Fruit fly (Drosophila melanogaster) whole organism, embryonic: ENCODE measurements around the gene CG5435.

Experiments
- Bgb ChIP-seq: fragments of 200-800 bp; sonication (Bioruptor generic); IDR thresholded peaks from 2 replicates; pipeline ENCODE4 v1.3.6; 2022; ENCODE audit warnings: missing biosample characterization, missing genetic modification characterization; ENCODE audit not compliant: partially characterized antibody
- CG1024 ChIP-seq: fragments of 200-800 bp; sonication (Bioruptor generic); IDR thresholded peaks from 2 replicates; pipeline ENCODE4 v1.3.6; 2022; ENCODE audit warnings: missing biosample characterization, missing genetic modification characterization
- CG11247 ChIP-seq: fragments of 200-800 bp; sonication (Bioruptor generic); IDR thresholded peaks from 2 replicates; pipeline ENCODE4 v1.3.6; 2022; ENCODE audit warnings: missing biosample characterization, missing genetic modification characterization
- CG11723 ChIP-seq: fragments of 200-800 bp; sonication (Bioruptor generic); optimal IDR thresholded peaks from 2 replicates; lab custom pipeline; 2017; ENCODE audit warnings: missing biosample characterization, mild to moderate bottlenecking, missing genetic modification characterization
- CG12236 ChIP-seq: fragments of 200-800 bp; sonication (Bioruptor generic); optimal IDR thresholded peaks from 2 replicates; lab custom pipeline; 2016; ENCODE audit warnings: missing biosample characterization, missing genetic modification characterization
- CG12391 ChIP-seq: fragments of 200-800 bp; sonication (Bioruptor generic); optimal IDR thresholded peaks from 3 replicates; lab custom pipeline; 2018; ENCODE audit warnings: missing biosample characterization, mild to moderate bottlenecking, missing genetic modification characterization, moderate library complexity
- CG13296 ChIP-seq: fragments of 200-800 bp; sonication (Bioruptor generic); optimal IDR thresholded peaks from 3 replicates; lab custom pipeline; 2018; ENCODE audit warnings: missing biosample characterization, mild to moderate bottlenecking, missing genetic modification characterization
- CG14667 ChIP-seq: fragments of 200-800 bp; sonication (Bioruptor generic); IDR thresholded peaks from 2 replicates; pipeline ENCODE4 v1.3.6; 2022; ENCODE audit warnings: missing biosample characterization, missing genetic modification characterization
- CG15479 ChIP-seq: fragments of 200-800 bp; sonication (Bioruptor generic); optimal IDR thresholded peaks from 3 replicates; lab custom pipeline; 2019; ENCODE audit warnings: missing biosample characterization, mild to moderate bottlenecking, missing genetic modification characterization, moderate library complexity
- CG18476 ChIP-seq: fragments of 200-800 bp; sonication (Bioruptor generic); optimal IDR thresholded peaks from 2 replicates; lab custom pipeline; 2016; ENCODE audit warnings: missing biosample characterization, mild to moderate bottlenecking, missing genetic modification characterization
- CG2116 ChIP-seq: fragments of 200-800 bp; sonication (Bioruptor generic); optimal IDR thresholded peaks from 3 replicates; lab custom pipeline; 2018; ENCODE audit warnings: missing biosample characterization, mild to moderate bottlenecking, missing genetic modification characterization
- CG2712 ChIP-seq: fragments of 200-800 bp; optimal IDR thresholded peaks from 3 replicates; lab custom pipeline; 2019; ENCODE audit warnings: missing biosample characterization, mild to moderate bottlenecking, missing genetic modification characterization, moderate library complexity
- CG30403 ChIP-seq: fragments of 200-800 bp; sonication (Bioruptor generic); optimal IDR thresholded peaks from 3 replicates; lab custom pipeline; 2016; ENCODE audit warnings: missing biosample characterization, missing genetic modification characterization
- CG3065 ChIP-seq: fragments of 200-800 bp; sonication (Bioruptor generic); optimal IDR thresholded peaks from 2 replicates; lab custom pipeline; 2016; ENCODE audit warnings: missing biosample characterization, missing genetic modification characterization
- CG31365 ChIP-seq: fragments of 200-800 bp; sonication (Bioruptor generic); optimal IDR thresholded peaks from 2 replicates; lab custom pipeline; 2018; ENCODE audit warnings: missing biosample characterization, mild to moderate bottlenecking, missing genetic modification characterization
- CG6272 ChIP-seq: fragments of 200-800 bp; sonication (Bioruptor generic); IDR thresholded peaks from 2 replicates; pipeline ENCODE4 v1.3.6; 2022; ENCODE audit warnings: missing biosample characterization, missing genetic modification characterization
- CG7839 ChIP-seq: fragments of 200-800 bp; sonication (Bioruptor generic); optimal IDR thresholded peaks from 3 replicates; lab custom pipeline; 2018; ENCODE audit warnings: missing biosample characterization, mild to moderate bottlenecking, missing genetic modification characterization, moderate library complexity
- CG9932 ChIP-seq: fragments of 200-800 bp; sonication (Bioruptor generic); IDR thresholded peaks from 2 replicates; pipeline ENCODE4 v1.3.6; 2022; ENCODE audit warnings: missing biosample characterization, missing genetic modification characterization
- Camta ChIP-seq: fragments of 200-800 bp; sonication (Bioruptor generic); optimal IDR thresholded peaks from 2 replicates; lab custom pipeline; 2016; ENCODE audit warnings: missing biosample characterization, missing genetic modification characterization
- Dad ChIP-seq: fragments of 200-800 bp; sonication (Bioruptor generic); optimal IDR thresholded peaks from 3 replicates; lab custom pipeline; 2016; ENCODE audit warnings: missing biosample characterization, missing genetic modification characterization
- Elba2 ChIP-seq: fragments of 200-800 bp; sonication (Bioruptor generic); optimal IDR thresholded peaks from 3 replicates; lab custom pipeline; 2016; ENCODE audit warnings: missing biosample characterization, missing genetic modification characterization
- Fer2 ChIP-seq: fragments of 200-800 bp; sonication (Bioruptor generic); optimal IDR thresholded peaks from 2 replicates; lab custom pipeline; 2018; ENCODE audit warnings: missing biosample characterization, mild to moderate bottlenecking, missing genetic modification characterization, moderate library complexity
- HHEX ChIP-seq: fragments of 200-800 bp; sonication (Bioruptor generic); optimal IDR thresholded peaks from 3 replicates; lab custom pipeline; 2017; ENCODE audit warnings: missing biosample characterization, mild to moderate bottlenecking, missing genetic modification characterization, missing genetic modification reagents
- HLH4C ChIP-seq: fragments of 200-800 bp; sonication (Bioruptor generic); IDR thresholded peaks from 3 replicates; pipeline ENCODE4 v1.3.6; 2022; ENCODE audit warnings: missing biosample characterization, missing genetic modification characterization; ENCODE audit not compliant: partially characterized antibody
- Hr51 ChIP-seq, 2 experiments: fragments of 200-800 bp; sonication (Bioruptor generic); optimal IDR thresholded peaks; 2 replicates in 1 of 2; 3 replicates in 1 of 2; lab custom pipeline; 2016 to 2018; ENCODE audit warnings: missing biosample characterization in 2 of 2, missing genetic modification characterization in 2 of 2, mild to moderate bottlenecking in 1 of 2, moderate library complexity in 1 of 2
- Lpt ChIP-seq: fragments of >200 bp; optimal IDR thresholded peaks from 2 replicates; lab custom pipeline; 2018; ENCODE audit warnings: missing biosample characterization, missing genetic modification characterization
- Myb ChIP-seq: fragments of 200-800 bp; sonication (Bioruptor generic); optimal IDR thresholded peaks from 2 replicates; lab custom pipeline; 2016; ENCODE audit warnings: missing biosample characterization, missing genetic modification characterization
- NC2α ChIP-seq: fragments of 200-800 bp; sonication (Bioruptor generic); optimal IDR thresholded peaks from 2 replicates; lab custom pipeline; 2016; ENCODE audit warnings: missing biosample characterization, missing genetic modification characterization
- NFAT ChIP-seq: fragments of 200-800 bp; sonication (Bioruptor generic); IDR thresholded peaks from 2 replicates; pipeline ENCODE4 v1.3.6; 2022; ENCODE audit warnings: missing biosample characterization, missing genetic modification characterization
- Sry-β ChIP-seq: fragments of 200-800 bp; sonication (Bioruptor generic); optimal IDR thresholded peaks from 2 replicates; lab custom pipeline; 2018; ENCODE audit warnings: missing biosample characterization, mild to moderate bottlenecking, missing genetic modification characterization, moderate library complexity
- Stat92E ChIP-seq, 3 experiments: fragments of >200 bp in 2 of 3; fragments of 200-800 bp in 1 of 3; sonication (Bioruptor generic) in 1 of 3; optimal IDR thresholded peaks; 2 replicates each; lab custom pipeline; 2017 to 2019; ENCODE audit warnings: missing biosample characterization in 3 of 3, missing genetic modification characterization in 3 of 3, mild to moderate bottlenecking in 1 of 3, moderate library complexity in 1 of 3
- al ChIP-seq: fragments of 200-800 bp; sonication (Bioruptor generic); IDR thresholded peaks from 2 replicates; pipeline ENCODE4 v1.3.6; 2022; ENCODE audit warnings: missing biosample characterization, missing genetic modification characterization
- dmrt99B ChIP-seq: fragments of 200-800 bp; sonication (Bioruptor generic); optimal IDR thresholded peaks from 2 replicates; lab custom pipeline; 2018; ENCODE audit warnings: missing biosample characterization, mild to moderate bottlenecking, missing genetic modification characterization, moderate library complexity
- ems ChIP-seq: fragments of 200-800 bp; sonication (Bioruptor generic); optimal IDR thresholded peaks from 3 replicates; lab custom pipeline; 2016; ENCODE audit warnings: missing biosample characterization, missing genetic modification characterization
- exex ChIP-seq: fragments of 200-800 bp; sonication (Bioruptor generic); optimal IDR thresholded peaks from 4 replicates; lab custom pipeline; 2018; ENCODE audit warnings: missing biosample characterization, mild to moderate bottlenecking, missing genetic modification characterization, moderate library complexity
- gfzf ChIP-seq: fragments of 200-800 bp; sonication (Bioruptor generic); optimal IDR thresholded peaks from 2 replicates; lab custom pipeline; 2016; ENCODE audit warnings: missing biosample characterization, mild to moderate bottlenecking, missing genetic modification characterization, moderate library complexity
- gro ChIP-seq: fragments of 200-800 bp; sonication (Bioruptor generic); optimal IDR thresholded peaks from 2 replicates; lab custom pipeline; 2016; ENCODE audit warnings: missing biosample characterization, missing genetic modification characterization
- hb ChIP-seq: fragments of 200-800 bp; sonication (Bioruptor generic); IDR thresholded peaks from 3 replicates; pipeline ENCODE4 v1.3.6; 2022; ENCODE audit warnings: missing biosample characterization, missing genetic modification characterization; ENCODE audit not compliant: partially characterized antibody
- inv ChIP-seq: fragments of 200-800 bp; sonication (Bioruptor generic); IDR thresholded peaks from 2 replicates; pipeline ENCODE4 v1.3.6; 2022; ENCODE audit warnings: missing biosample characterization, missing genetic modification characterization; ENCODE audit not compliant: partially characterized antibody
- kah ChIP-seq: fragments of 200-800 bp; sonication (Bioruptor generic); optimal IDR thresholded peaks from 2 replicates; lab custom pipeline; 2018; ENCODE audit warnings: missing biosample characterization, mild to moderate bottlenecking, missing genetic modification characterization
- ken ChIP-seq: fragments of 200-800 bp; sonication (Bioruptor generic); IDR thresholded peaks from 3 replicates; pipeline ENCODE4 v1.3.6; 2022; ENCODE audit warnings: missing biosample characterization, missing genetic modification characterization
- nom ChIP-seq: fragments of 200-800 bp; sonication (Bioruptor generic); optimal IDR thresholded peaks from 2 replicates; lab custom pipeline; 2017; ENCODE audit warnings: missing biosample characterization, missing genetic modification characterization, mild to moderate bottlenecking, moderate library complexity, missing genetic modification reagents
- odd ChIP-seq: fragments of 200-800 bp; sonication (Bioruptor generic); optimal IDR thresholded peaks from 2 replicates; lab custom pipeline; 2017; ENCODE audit warnings: missing biosample characterization, mild to moderate bottlenecking, missing genetic modification characterization
- p53 ChIP-seq: fragments of 200-800 bp; sonication (Bioruptor generic); optimal IDR thresholded peaks from 2 replicates; lab custom pipeline; 2016; ENCODE audit warnings: missing biosample characterization, missing genetic modification characterization
- peb ChIP-seq: fragments of 200-800 bp; sonication (Bioruptor generic); IDR thresholded peaks from 2 replicates; pipeline ENCODE4 v1.3.6; 2022; ENCODE audit warnings: missing biosample characterization, missing genetic modification characterization
- pros ChIP-seq: fragments of 200-800 bp; sonication (Bioruptor generic); optimal IDR thresholded peaks from 3 replicates; lab custom pipeline; 2019; ENCODE audit warnings: missing biosample characterization, mild to moderate bottlenecking, missing genetic modification characterization, moderate library complexity
- psq ChIP-seq: fragments of 200-800 bp; sonication (Bioruptor generic); optimal IDR thresholded peaks from 2 replicates; lab custom pipeline; 2017; ENCODE audit warnings: missing biosample characterization, missing genetic modification characterization
- repo ChIP-seq: fragments of 200-800 bp; sonication (Bioruptor generic); optimal IDR thresholded peaks from 2 replicates; lab custom pipeline; 2016; ENCODE audit warnings: missing biosample characterization, missing genetic modification characterization
- schlank ChIP-seq: fragments of 200-800 bp; sonication (Bioruptor generic); optimal IDR thresholded peaks from 2 replicates; lab custom pipeline; 2018; ENCODE audit warnings: missing biosample characterization, mild to moderate bottlenecking, missing genetic modification characterization
- sima ChIP-seq: fragments of 200-800 bp; sonication (Bioruptor generic); optimal IDR thresholded peaks from 2 replicates; lab custom pipeline; 2016; ENCODE audit warnings: missing biosample characterization, missing genetic modification characterization
- sisA ChIP-seq: fragments of 200-800 bp; sonication (Bioruptor generic); IDR thresholded peaks from 2 replicates; pipeline ENCODE4 v1.3.6; 2022; ENCODE audit warnings: missing biosample characterization, missing genetic modification characterization

The CG5435 gene

DNA sequence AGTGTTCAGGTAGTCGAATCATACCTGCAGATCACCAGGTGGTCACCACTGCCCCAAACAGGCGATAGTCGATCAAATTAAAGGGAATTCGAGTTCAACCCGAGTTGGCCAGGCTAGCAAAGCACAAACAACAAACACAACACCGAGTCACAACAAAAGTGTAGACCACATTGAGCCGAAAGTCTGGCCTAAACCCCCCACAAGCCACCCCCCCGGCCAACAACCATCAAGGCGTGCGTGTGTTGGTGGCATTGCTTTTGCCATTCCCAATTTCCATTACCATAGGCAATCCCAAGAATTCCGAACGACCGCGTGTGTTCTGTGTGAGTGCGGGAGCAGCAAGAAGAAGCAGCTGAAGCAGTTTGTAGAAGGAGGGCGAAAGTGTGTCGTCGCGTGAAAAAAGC lies 3.8 kb upstream of the CG5435 start, which contains the start of gene SC35 (continued):
- TF ChIP-seq CG18476 (GFP tag; lab: Kevin White, UChicago) (no peak), gro (GFP tag; lab: Kevin White, UChicago) (peak; percentile 12), HHEX (GFP tag; lab: Kevin White, UChicago) (no peak), p53 (GFP tag; lab: Kevin White, UChicago) (no peak), CG2712 (no peak), Lpt (GFP tag; lab: Kevin White, UChicago) (no peak), kah (GFP tag; lab: Kevin White, UChicago) (peak; percentile 7), CG15479 (GFP tag; lab: Kevin White, UChicago) (no peak), CG11247 (GFP tag; lab: Robert Waterston, UW) (no peak), al (no peak), exex (no peak), Elba2 (GFP tag; lab: Kevin White, UChicago) (no peak), Hr51 (GFP tag; optimal IDR thresholded peaks at IDR 0.05; lab: Kevin White, UChicago) (no peak), CG1024 (no peak), inv (GFP tag; lab: Robert Waterston, UW) (no peak), CG12391 (tag; lab: Kevin White, UChicago) (no peak), CG31365 (tag; lab: Kevin White, UChicago) (no peak), sima (GFP tag; lab: Kevin White, UChicago) (no peak), sisA (GFP tag; lab: Robert Waterston, UW) (no peak), Myb (GFP tag; lab: Kevin White, UChicago) (no peak), repo (no peak), psq (GFP tag; lab: Kevin White, UChicago) (no peak), NC2α (GFP tag; lab: Kevin White, UChicago) (no peak), peb (GFP tag; lab: Robert Waterston, UW) (no peak), gfzf (peak; percentile 13), NFAT (peak; percentile 40), CG9932 (GFP tag; lab: Robert Waterston, UW) (no peak), CG6272 (no peak), Dad (GFP tag; lab: Kevin White, UChicago) (no peak), CG7839 (tag; lab: Kevin White, UChicago) (no peak), ken (no peak), CG3065 (GFP tag; lab: Kevin White, UChicago) (no peak), odd (GFP tag; lab: Kevin White, UChicago) (no peak), nom (GFP tag; lab: Kevin White, UChicago) (no peak), schlank (tag; lab: Kevin White, UChicago) (no peak), Camta (GFP tag; lab: Kevin White, UChicago) (no peak), dmrt99B (tag; lab: Kevin White, UChicago) (no peak), Sry-β (peak; percentile 53), ems (GFP tag; lab: Kevin White, UChicago) (no peak), CG30403 (GFP tag; lab: Kevin White, UChicago) (no peak), pros (GFP tag; lab: Kevin White, UChicago) (no peak), Fer2 (tag; lab: Kevin White, UChicago) (no peak), CG2116 (GFP tag; lab: Kevin White, UChicago) (no peak), Stat92E (GFP tag; optimal IDR thresholded peaks at IDR 0.05; lab: Kevin White, UChicago) (peak in 1 of 3 experiments; percentile 14), hb (GFP tag; lab: Robert Waterston, UW) (no peak), CG12236 (GFP tag; lab: Kevin White, UChicago) (no peak), CG13296 (GFP tag; lab: Kevin White, UChicago) (no peak), CG14667 (GFP tag; lab: Robert Waterston, UW) (no peak), Bgb (GFP tag; lab: Robert Waterston, UW) (0 out of 2 replicates have a peak, but pooled peaks have one; percentile 23), HLH4C (GFP tag; lab: Robert Waterston, UW) (no peak), CG11723 (GFP tag; lab: Kevin White, UChicago) (no peak)
